Worm (Caenorhabditis elegans): ENCODE results near the gene pept-1.

The pept-1 gene

ce11 chrX:6430510-6430909, 26.2 kb upstream of the pept-1 start, which contains the start of gene ctsa-2:
Gene ctsa-2, minus strand, starts transcription at chrX:6430610.
- no peak for TF ChIP-seq ceh-30 (tag; optimal IDR thresholded peaks at IDR 0.05)
- no peak for TF ChIP-seq tbx-2 (tag; optimal IDR thresholded peaks at IDR 0.05)
- TF ChIP-seq nhr-11 (tag; optimal IDR thresholded peaks at IDR 0.05), result no peak
- TF ChIP-seq nhr-232 (tag; optimal IDR thresholded peaks at IDR 0.05), result no peak
- no peak for TF ChIP-seq pha-2 (tag; optimal IDR thresholded peaks at IDR 0.05)
- TF ChIP-seq C08G9.2 (tag; optimal IDR thresholded peaks at IDR 0.05), result no peak
- TF ChIP-seq fkh-10 (GFP tag; optimal IDR thresholded peaks at IDR 0.05), result no peak
- no peak for TF ChIP-seq ceh-48 (tag; optimal IDR thresholded peaks at IDR 0.05)
- no peak for TF ChIP-seq unc-42 (tag; optimal IDR thresholded peaks at IDR 0.05)
- no peak for TF ChIP-seq ahr-1 (tag; optimal IDR thresholded peaks at IDR 0.05)

DNA sequence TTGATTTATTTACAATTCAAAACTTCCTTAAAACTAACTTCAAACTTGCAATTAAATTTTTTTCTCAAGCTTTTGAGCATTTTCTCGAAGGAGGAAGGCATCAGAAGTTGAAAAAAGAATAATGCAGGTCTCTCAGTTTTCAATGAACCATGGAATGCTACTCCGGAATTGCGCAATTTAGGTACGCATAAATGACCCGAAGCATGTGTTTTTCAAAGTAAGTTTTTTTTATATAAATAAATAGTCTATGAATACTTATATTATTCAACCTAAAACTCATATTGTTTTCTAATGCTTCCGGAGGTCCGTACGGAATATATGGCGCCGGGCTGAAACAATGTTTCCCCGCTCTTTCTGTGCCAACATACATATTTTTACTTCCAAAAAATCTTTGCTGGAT, 23.0 kb upstream of the pept-1 start, which contains the start of gene K10C2.2:
Gene K10C2.2 (minus strand): TSS at position 101 of the 400 bp plus-strand sequence.
- no peak for TF ChIP-seq F13H6.1 (tag; optimal IDR thresholded peaks at IDR 0.05)
- no peak for TF ChIP-seq K09A11.1 (tag; optimal IDR thresholded peaks at IDR 0.05; ENCODE audit: insufficient read depth)

ce11 chrX:6435812-6436211, 20.9 kb upstream of the pept-1 start:
- TF ChIP-seq pqm-1 (tag; optimal IDR thresholded peaks at IDR 0.05), result no peak
- TF ChIP-seq ref-2 (tag; optimal IDR thresholded peaks at IDR 0.05), result no peak
- no peak for TF ChIP-seq ceh-9 (tag; optimal IDR thresholded peaks at IDR 0.05)
- TF ChIP-seq ceh-45 (GFP tag; IDR thresholded peaks at IDR 0.05), result no peak
- TF ChIP-seq nhr-11 (tag; optimal IDR thresholded peaks at IDR 0.05), result no peak
- no peak for TF ChIP-seq ceh-30 (tag; optimal IDR thresholded peaks at IDR 0.05)
- TF ChIP-seq fkh-10 (GFP tag; optimal IDR thresholded peaks at IDR 0.05), result no peak
- no peak for TF ChIP-seq eyg-1 (tag; optimal IDR thresholded peaks at IDR 0.05)
- no peak for TF ChIP-seq syd-9 (tag; optimal IDR thresholded peaks at IDR 0.05)
- TF ChIP-seq pat-9 (tag; optimal IDR thresholded peaks at IDR 0.05), result no peak

- TF ChIP-seq odd-2 (tag; optimal IDR thresholded peaks at IDR 0.05), result no peak
These were observed 19.1 kb upstream of the pept-1 start, which contains the start of gene K10C2.8 for ce11 chrX:6437545-6437944. Gene K10C2.8, minus strand, starts transcription at chrX:6437645.

DNA sequence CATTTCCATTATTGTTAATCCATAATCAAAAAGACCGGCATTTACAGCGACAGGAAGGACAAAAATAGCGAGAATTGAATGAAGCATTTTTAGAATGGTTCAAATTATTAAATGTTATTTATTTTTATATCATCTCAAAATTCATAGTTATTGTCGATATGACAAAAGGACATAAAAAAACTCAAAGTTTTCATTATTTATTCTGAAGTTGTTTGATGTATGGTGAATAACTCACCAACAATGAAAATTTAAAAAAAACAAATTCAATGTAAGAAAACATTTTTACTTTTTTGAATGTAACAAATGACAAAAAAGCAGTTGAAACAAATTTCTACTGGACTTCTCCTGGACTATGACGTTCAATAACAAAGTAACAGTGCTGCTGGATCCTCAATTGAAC, 16.2 kb upstream of the pept-1 start, which contains the start of gene K10C2.14:
Gene K10C2.14 (minus strand): TSS at position 101 of the 400 bp plus-strand sequence.
- TF ChIP-seq ref-2 (tag; optimal IDR thresholded peaks at IDR 0.05), result no peak
- TF ChIP-seq unc-42 (tag; optimal IDR thresholded peaks at IDR 0.05), result no peak
- no peak for TF ChIP-seq nhr-232 (tag; optimal IDR thresholded peaks at IDR 0.05)
- TF ChIP-seq ceh-45 (GFP tag; IDR thresholded peaks at IDR 0.05), result no peak
- TF ChIP-seq fax-1 (tag; optimal IDR thresholded peaks at IDR 0.05), result no peak
- no peak for TF ChIP-seq ceh-34 (tag; optimal IDR thresholded peaks at IDR 0.05)
- TF ChIP-seq ahr-1 (tag; optimal IDR thresholded peaks at IDR 0.05), result no peak
- no peak for TF ChIP-seq ceh-19 (GFP tag; optimal IDR thresholded peaks at IDR 0.05)
- no peak for TF ChIP-seq ceh-22 (tag; optimal IDR thresholded peaks at IDR 0.05)
- no peak for TF ChIP-seq pqm-1 (tag; optimal IDR thresholded peaks at IDR 0.05)
- TF ChIP-seq unc-86 (tag; optimal IDR thresholded peaks at IDR 0.05), result no peak
- no peak for TF ChIP-seq elt-2 (tag; optimal IDR thresholded peaks at IDR 0.05)
- TF ChIP-seq sox-2 (GFP tag; IDR thresholded peaks at IDR 0.05), result no peak
- no peak for TF ChIP-seq ceh-24 (tag; optimal IDR thresholded peaks at IDR 0.05)
- no peak for TF ChIP-seq zip-5 (tag; optimal IDR thresholded peaks at IDR 0.05)
- no peak for TF ChIP-seq ets-4 (tag; optimal IDR thresholded peaks at IDR 0.05)
- no peak for TF ChIP-seq unc-55 (GFP tag; optimal IDR thresholded peaks at IDR 0.05)
- TF ChIP-seq dve-1 (tag; optimal IDR thresholded peaks at IDR 0.05), result no peak

- no peak for TF ChIP-seq ahr-1 (tag; optimal IDR thresholded peaks at IDR 0.05)
- TF ChIP-seq C38D4.7 (GFP tag; optimal IDR thresholded peaks at IDR 0.05), result no peak
- TF ChIP-seq mec-3 (tag; optimal IDR thresholded peaks at IDR 0.05; ENCODE audit: borderline replicate concordance), result no peak
- TF ChIP-seq sdc-2 (tag; optimal IDR thresholded peaks at IDR 0.05), result no peak
- no peak for TF ChIP-seq K09A11.1 (tag; optimal IDR thresholded peaks at IDR 0.05; ENCODE audit: insufficient read depth)
- TF ChIP-seq ceh-9 (tag; optimal IDR thresholded peaks at IDR 0.05), result no peak
- no peak for TF ChIP-seq syd-9 (tag; optimal IDR thresholded peaks at IDR 0.05)
- TF ChIP-seq ceh-31 (tag; optimal IDR thresholded peaks at IDR 0.05), result no peak
- no peak for TF ChIP-seq zip-5 (tag; optimal IDR thresholded peaks at IDR 0.05)
These were observed 13.3 kb upstream of the pept-1 start, which contains the start of gene K10C2.7 for ce11 chrX:6443373-6443772. Gene K10C2.7, minus strand, starts transcription at chrX:6443473.
